Worm (Caenorhabditis elegans): ENCODE measurements around the gene gas-1.

- TF ChIP-seq ztf-29 (GFP tag; IDR thresholded peaks at IDR 0.05) (no peak), klf-2 (GFP tag; conservative IDR thresholded peaks at IDR 0.05) (no peak), cog-1 (tag; optimal IDR thresholded peaks at IDR 0.05) (no peak), ztf-23 (GFP tag; IDR thresholded peaks at IDR 0.05) (no peak), tab-1 (GFP tag; IDR thresholded peaks at IDR 0.05) (no peak), T22C8.4 (GFP tag; IDR thresholded peaks at IDR 0.05) (no peak)
These were observed 38.0 kb downstream of the gas-1 start for ce11 chrX:15552024-15552769.

Data from whole organism, midembryonic.